Worm (Caenorhabditis elegans): ENCODE measurements around the gene F32D8.11.

The F32D8.11 gene

ce11 chrV:10886405-10886887, 2.5 kb downstream of the F32D8.11 start, which contains the start of gene F32D8.3 (continued):
- TF ChIP-seq nhr-10 (tag; optimal IDR thresholded peaks at IDR 0.05) (no peak), pha-4 (GFP tag; IDR thresholded peaks at IDR 0.05) (no peak), pha-4 (tag; optimal IDR thresholded peaks at IDR 0.05) (no peak), lin-15B (tag; optimal IDR thresholded peaks at IDR 0.05) (no peak), ceh-32 (tag; optimal IDR thresholded peaks at IDR 0.05; ENCODE audit: poor library complexity) (no peak), dmd-6 (GFP tag; IDR thresholded peaks at IDR 0.05) (no peak), fkh-10 (GFP tag; optimal IDR thresholded peaks at IDR 0.05) (no peak), dmd-8 (GFP tag; IDR thresholded peaks at IDR 0.05) (no peak), ama-1 (optimal IDR thresholded peaks at IDR 0.05) (no peak), lir-3 (tag; optimal IDR thresholded peaks at IDR 0.05) (no peak), rbr-2 (tag; optimal IDR thresholded peaks at IDR 0.05) (no peak), nhr-6 (tag; optimal IDR thresholded peaks at IDR 0.05) (no peak), sdz-12 (GFP tag; optimal IDR thresholded peaks at IDR 0.05) (no peak), mdt-29 (GFP tag; IDR thresholded peaks at IDR 0.05) (no peak), daf-12 (tag; optimal IDR thresholded peaks at IDR 0.05) (no peak), mxl-2 (GFP tag; conservative IDR thresholded peaks at IDR 0.05) (no peak), daf-16 (GFP tag; optimal IDR thresholded peaks at IDR 0.05) (no peak), daf-16 (tag; optimal IDR thresholded peaks at IDR 0.05) (no peak), zfp-3 (GFP tag; conservative IDR thresholded peaks at IDR 0.05) (no peak), F44E2.7 (GFP tag; IDR thresholded peaks at IDR 0.05) (no peak), lin-29 (GFP tag; IDR thresholded peaks at IDR 0.05) (no peak), snpc-1.2 (GFP tag; IDR thresholded peaks at IDR 0.05) (no peak)

DNA sequence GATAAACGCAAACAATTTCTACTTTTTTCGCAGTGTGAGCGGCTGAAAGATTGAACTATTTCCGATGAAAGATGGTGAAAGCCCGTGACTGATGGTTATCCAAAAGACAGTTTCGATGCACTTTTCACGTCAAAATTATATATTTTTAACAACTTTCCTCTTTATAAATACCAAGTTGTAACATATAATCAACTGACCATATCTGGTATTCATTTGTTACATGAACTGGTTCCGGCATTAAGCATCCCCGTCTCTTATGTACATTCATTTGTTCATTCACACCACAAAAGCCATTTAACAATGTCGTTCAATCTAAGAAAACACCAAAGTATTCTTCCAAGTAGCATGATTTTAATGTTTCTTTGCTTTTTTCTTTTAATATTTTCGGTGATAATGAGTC, 5.5 kb downstream of the F32D8.11 start, which contains the start of gene F32D8.2:
Gene F32D8.2, plus strand, starts transcription at position 301 of the 400 bp plus-strand sequence.
- TF ChIP-seq nhr-25 (tag; optimal IDR thresholded peaks at IDR 0.05; ENCODE audit: borderline replicate concordance, insufficient read depth), result no peak
- TF ChIP-seq zfp-2 (tag; optimal IDR thresholded peaks at IDR 0.05), result no peak
- TF ChIP-seq hmg-1.1 (GFP tag; IDR thresholded peaks at IDR 0.05), result no peak

ce11 chrV:10880138-10880882, 8.6 kb downstream of the F32D8.11 start, which contains the start of gene F32D8.1:
Gene F32D8.1, plus strand, starts transcription at chrV:10880832.
- TF ChIP-seq ces-1 (GFP tag; optimal IDR thresholded peaks at IDR 0.05) (peak; percentile 49), daf-12 (tag; optimal IDR thresholded peaks at IDR 0.05) (no peak), mep-1 (tag; optimal IDR thresholded peaks at IDR 0.05) (no peak)

ce11 chrV:10877808-10878600, 10.9 kb downstream of the F32D8.11 start:
- TF ChIP-seq pha-4 (GFP tag; IDR thresholded peaks at IDR 0.05) (no peak), pha-4 (tag; optimal IDR thresholded peaks at IDR 0.05) (no peak), php-3 (GFP tag; IDR thresholded peaks at IDR 0.05) (peak; percentile 79), lsy-2 (tag; optimal IDR thresholded peaks at IDR 0.05) (no peak), nhr-28 (tag; optimal IDR thresholded peaks at IDR 0.05) (peak; percentile 85), daf-16 (GFP tag; optimal IDR thresholded peaks at IDR 0.05) (no peak), daf-16 (tag; optimal IDR thresholded peaks at IDR 0.05) (peak; percentile 97), pqm-1 (tag; optimal IDR thresholded peaks at IDR 0.05) (peak; percentile 79), nhr-48 (tag; optimal IDR thresholded peaks at IDR 0.05) (peak; percentile 64), hlh-11 (tag; optimal IDR thresholded peaks at IDR 0.05) (peak; percentile 84), aha-1 (tag) (peak; percentile 78), dmd-6 (GFP tag; IDR thresholded peaks at IDR 0.05) (peak; percentile 80), lin-1 (GFP tag; IDR thresholded peaks at IDR 0.05) (0 out of 2 replicates have a peak, but pooled peaks have one; percentile 29), dve-1 (tag; optimal IDR thresholded peaks at IDR 0.05; ENCODE audit: insufficient read depth) (peak; percentile 45), zfp-2 (tag; optimal IDR thresholded peaks at IDR 0.05) (no peak), nhr-77 (tag; optimal IDR thresholded peaks at IDR 0.05) (peak; percentile 53), hlh-30 (tag; optimal IDR thresholded peaks at IDR 0.05; ENCODE audit: insufficient read depth) (no peak)
